Fruit fly (Drosophila melanogaster) whole organism, embryonic: ENCODE data around the gene Nthl1.

Experiments
- Atf6 ChIP-seq: fragments of 200-800 bp; sonication (Bioruptor generic); IDR thresholded peaks from 2 replicates; pipeline ENCODE4 v1.3.6; 2022; ENCODE audit warnings: missing biosample characterization, missing genetic modification characterization
- C15 ChIP-seq: fragments of 200-800 bp; sonication (Bioruptor generic); IDR thresholded peaks from 3 replicates; pipeline ENCODE4 v1.3.6; 2022; ENCODE audit warnings: missing biosample characterization, missing genetic modification characterization
- CG11247 ChIP-seq: fragments of 200-800 bp; sonication (Bioruptor generic); IDR thresholded peaks from 2 replicates; pipeline ENCODE4 v1.3.6; 2022; ENCODE audit warnings: missing biosample characterization, missing genetic modification characterization
- CG11456 ChIP-seq: fragments of 200-800 bp; sonication (Bioruptor generic); IDR thresholded peaks from 3 replicates; pipeline ENCODE4 v1.3.6; 2022; ENCODE audit warnings: missing biosample characterization, missing genetic modification characterization
- CG13287 ChIP-seq: fragments of 200-800 bp; sonication (Bioruptor generic); IDR thresholded peaks from 2 replicates; pipeline ENCODE4 v1.3.6; 2022; ENCODE audit warnings: missing biosample characterization, missing genetic modification characterization; ENCODE audit not compliant: partially characterized antibody
- CG14441 ChIP-seq: fragments of 200-800 bp; sonication (Bioruptor generic); IDR thresholded peaks from 2 replicates; pipeline ENCODE4 v1.3.6; 2022; ENCODE audit warnings: missing biosample characterization, missing genetic modification characterization
- CG15073 ChIP-seq: fragments of 200-800 bp; sonication (Bioruptor generic); optimal IDR thresholded peaks from 2 replicates; lab custom pipeline; 2016; ENCODE audit warnings: missing biosample characterization, missing genetic modification characterization
- CG17359 ChIP-seq: fragments of 200-800 bp; sonication (Bioruptor generic); optimal IDR thresholded peaks from 3 replicates; lab custom pipeline; 2018; ENCODE audit warnings: missing biosample characterization, mild to moderate bottlenecking, missing genetic modification characterization, moderate library complexity
- CG2120 ChIP-seq: fragments of 200-800 bp; sonication (Bioruptor generic); optimal IDR thresholded peaks from 3 replicates; lab custom pipeline; 2016; ENCODE audit warnings: missing biosample characterization, missing genetic modification characterization
- CG31365 ChIP-seq: fragments of 200-800 bp; sonication (Bioruptor generic); optimal IDR thresholded peaks from 2 replicates; lab custom pipeline; 2018; ENCODE audit warnings: missing biosample characterization, mild to moderate bottlenecking, missing genetic modification characterization
- CG33557 ChIP-seq: fragments of 200-800 bp; sonication (Bioruptor generic); optimal IDR thresholded peaks from 2 replicates; lab custom pipeline; 2019; ENCODE audit warnings: missing biosample characterization, mild to moderate bottlenecking, missing genetic modification characterization, moderate library complexity
- CG34422 ChIP-seq: fragments of 200-800 bp; sonication (Bioruptor generic); IDR thresholded peaks from 3 replicates; pipeline ENCODE4 v1.3.6; 2022; ENCODE audit warnings: missing biosample characterization, missing genetic modification characterization
- CG42726 ChIP-seq: fragments of 200-800 bp; sonication (Bioruptor generic); IDR thresholded peaks from 2 replicates; pipeline ENCODE4 v1.3.6; 2022; ENCODE audit warnings: missing biosample characterization, missing genetic modification characterization; ENCODE audit not compliant: partially characterized antibody
- CG4707 ChIP-seq: fragments of 200-800 bp; sonication (Bioruptor generic); optimal IDR thresholded peaks from 2 replicates; lab custom pipeline; 2018; ENCODE audit warnings: missing biosample characterization, mild to moderate bottlenecking, missing genetic modification characterization, moderate library complexity
- CG8290 ChIP-seq, 3 experiments: fragments of 200-800 bp; sonication (Bioruptor generic); optimal IDR thresholded peaks; 2 replicates each; lab custom pipeline; 2016 to 2019; ENCODE audit warnings: missing biosample characterization in 3 of 3, missing genetic modification characterization in 3 of 3, mild to moderate bottlenecking in 2 of 3, moderate library complexity in 1 of 3
- CTCF ChIP-seq: fragments of 200-800 bp; sonication (Bioruptor generic); optimal IDR thresholded peaks from 2 replicates; lab custom pipeline; 2017; ENCODE audit warnings: missing biosample characterization, mild to moderate bottlenecking, missing genetic modification characterization, moderate library complexity
- Fer1 ChIP-seq: fragments of 200-800 bp; sonication (Bioruptor generic); optimal IDR thresholded peaks from 2 replicates; lab custom pipeline; 2017; ENCODE audit warnings: missing biosample characterization, mild to moderate bottlenecking, missing genetic modification characterization
- HLH54F ChIP-seq: fragments of 200-800 bp; sonication (Bioruptor generic); optimal IDR thresholded peaks from 3 replicates; lab custom pipeline; 2016; ENCODE audit warnings: missing biosample characterization, missing genetic modification characterization
- Hmx ChIP-seq: fragments of 200-800 bp; sonication (Bioruptor generic); optimal IDR thresholded peaks from 2 replicates; lab custom pipeline; 2016; ENCODE audit warnings: missing biosample characterization, missing genetic modification characterization
- Hsf ChIP-seq: fragments of 200-800 bp; sonication (Bioruptor generic); optimal IDR thresholded peaks from 3 replicates; lab custom pipeline; 2016; ENCODE audit warnings: missing biosample characterization, missing genetic modification characterization
- Lim3 ChIP-seq: fragments of 200-800 bp; sonication (Bioruptor generic); IDR thresholded peaks from 2 replicates; pipeline ENCODE4 v1.3.6; 2022; ENCODE audit warnings: missing biosample characterization, missing genetic modification characterization
- Optix ChIP-seq: fragments of 200-800 bp; sonication (Bioruptor generic); IDR thresholded peaks from 3 replicates; pipeline ENCODE4 v1.3.6; 2022; ENCODE audit warnings: missing biosample characterization, missing genetic modification characterization
- Rfx ChIP-seq: fragments of 200-800 bp; sonication (Bioruptor generic); IDR thresholded peaks from 2 replicates; pipeline ENCODE4 v1.3.6; 2022; ENCODE audit warnings: missing biosample characterization, missing genetic modification characterization
- Sox102F ChIP-seq: fragments of 200-800 bp; sonication (Bioruptor generic); optimal IDR thresholded peaks from 2 replicates; lab custom pipeline; 2018; ENCODE audit warnings: missing biosample characterization, mild to moderate bottlenecking, missing genetic modification characterization, moderate library complexity
- Ssrp ChIP-seq: fragments of 200-800 bp; sonication (Bioruptor generic); optimal IDR thresholded peaks from 2 replicates; lab custom pipeline; 2018; ENCODE audit warnings: missing biosample characterization, mild to moderate bottlenecking, missing genetic modification characterization, moderate library complexity
- amos ChIP-seq: fragments of 200-800 bp; sonication (Bioruptor generic); IDR thresholded peaks from 2 replicates; pipeline ENCODE4 v1.3.6; 2022; ENCODE audit warnings: missing biosample characterization, missing genetic modification characterization; ENCODE audit not compliant: partially characterized antibody
- chinmo ChIP-seq: fragments of 200-800 bp; sonication (Bioruptor generic); IDR thresholded peaks from 4 replicates; pipeline ENCODE4 v1.3.6; 2022; ENCODE audit warnings: missing biosample characterization, missing genetic modification characterization; ENCODE audit not compliant: partially characterized antibody
- chn ChIP-seq: fragments of 200-800 bp; sonication (Bioruptor generic); optimal IDR thresholded peaks from 2 replicates; lab custom pipeline; 2016; ENCODE audit warnings: missing biosample characterization, missing genetic modification characterization
- ci ChIP-seq: fragments of 200-800 bp; sonication (Bioruptor generic); IDR thresholded peaks from 3 replicates; pipeline ENCODE4 v1.3.6; 2022; ENCODE audit warnings: missing biosample characterization, missing genetic modification characterization
- cwo ChIP-seq: fragments of 200-800 bp; sonication (Bioruptor generic); optimal IDR thresholded peaks from 3 replicates; lab custom pipeline; 2017; ENCODE audit warnings: missing biosample characterization, missing genetic modification characterization, mild to moderate bottlenecking, moderate library complexity, missing genetic modification reagents
- disco-r ChIP-seq: fragments of 200-800 bp; sonication (Bioruptor generic); optimal IDR thresholded peaks from 2 replicates; lab custom pipeline; 2016; ENCODE audit warnings: missing biosample characterization, missing genetic modification characterization
- dm ChIP-seq: fragments of 200-800 bp; sonication (Bioruptor generic); optimal IDR thresholded peaks from 3 replicates; lab custom pipeline; 2016; ENCODE audit warnings: missing biosample characterization, missing genetic modification characterization
- dysf ChIP-seq: fragments of 200-800 bp; sonication (Bioruptor generic); IDR thresholded peaks from 3 replicates; pipeline ENCODE4 v1.3.6; 2022; ENCODE audit warnings: missing biosample characterization, missing genetic modification characterization
- eve ChIP-seq, 2 experiments: fragments of >200 bp; optimal IDR thresholded peaks; 2 replicates each; lab custom pipeline; 2017; ENCODE audit warnings: missing biosample characterization in 2 of 2, missing genetic modification characterization in 2 of 2
- grn ChIP-seq: fragments of 200-800 bp; sonication (Bioruptor generic); optimal IDR thresholded peaks from 3 replicates; lab custom pipeline; 2017; ENCODE audit warnings: missing biosample characterization, missing genetic modification characterization
- her ChIP-seq: fragments of 200-800 bp; sonication (Bioruptor generic); optimal IDR thresholded peaks from 2 replicates; lab custom pipeline; 2016; ENCODE audit warnings: missing biosample characterization, missing genetic modification characterization
- hkb ChIP-seq, 2 experiments: fragments of 200-800 bp in 1 of 2; fragments of >200 bp in 1 of 2; sonication (Bioruptor generic) in 1 of 2; IDR thresholded peaks in 1 of 2; optimal IDR thresholded peaks in 1 of 2; 2 replicates each; pipeline versions ENCODE4 v1.3.6 to Lab custom; 2017 to 2022; ENCODE audit warnings: missing biosample characterization in 1 of 2, missing genetic modification characterization in 1 of 2
- lilli ChIP-seq: fragments of 200-800 bp; sonication (Bioruptor generic); optimal IDR thresholded peaks from 3 replicates; lab custom pipeline; 2016; ENCODE audit warnings: missing biosample characterization, missing genetic modification characterization
- lmd ChIP-seq: fragments of 200-800 bp; sonication (Bioruptor generic); IDR thresholded peaks from 2 replicates; pipeline ENCODE4 v1.3.6; 2022; ENCODE audit warnings: missing biosample characterization, missing genetic modification characterization
- onecut ChIP-seq: fragments of 200-800 bp; sonication (Bioruptor generic); IDR thresholded peaks from 2 replicates; pipeline ENCODE4 v1.3.6; 2022; ENCODE audit warnings: missing biosample characterization, missing genetic modification characterization
- pan ChIP-seq, 4 experiments: fragments of >200 bp in 3 of 4; fragments of 200-800 bp in 1 of 4; sonication (Bioruptor generic) in 1 of 4; optimal IDR thresholded peaks in 3 of 4; IDR thresholded peaks in 1 of 4; 2 replicates each; pipeline versions ENCODE4 v1.3.6 to Lab custom; 2017 to 2022; ENCODE audit warnings: missing biosample characterization in 2 of 4, missing genetic modification characterization in 2 of 4, mixed read lengths in 1 of 4
- pho ChIP-seq: fragments of 200-800 bp; sonication (Bioruptor generic); optimal IDR thresholded peaks from 2 replicates; lab custom pipeline; 2016; ENCODE audit warnings: missing biosample characterization, missing genetic modification characterization
- prd ChIP-seq, 3 experiments: fragments of >200 bp in 2 of 3; fragments of 200-800 bp in 1 of 3; sonication (Bioruptor generic) in 1 of 3; optimal IDR thresholded peaks in 2 of 3; IDR thresholded peaks in 1 of 3; 2 replicates in 2 of 3; 3 replicates in 1 of 3; pipeline versions ENCODE4 v1.3.6 to Lab custom; 2017 to 2022; ENCODE audit warnings: missing biosample characterization in 1 of 3, missing genetic modification characterization in 1 of 3
- schlank ChIP-seq: fragments of 200-800 bp; sonication (Bioruptor generic); optimal IDR thresholded peaks from 2 replicates; lab custom pipeline; 2018; ENCODE audit warnings: missing biosample characterization, mild to moderate bottlenecking, missing genetic modification characterization
- slbo ChIP-seq: fragments of 200-800 bp; sonication (Bioruptor generic); IDR thresholded peaks from 2 replicates; pipeline ENCODE4 v1.3.6; 2022; ENCODE audit warnings: missing biosample characterization, missing genetic modification characterization
- sob ChIP-seq: fragments of 200-800 bp; sonication (Bioruptor generic); IDR thresholded peaks from 2 replicates; pipeline ENCODE4 v1.3.6; 2022; ENCODE audit warnings: missing biosample characterization, missing genetic modification characterization
- tap ChIP-seq: fragments of 200-800 bp; optimal IDR thresholded peaks from 3 replicates; lab custom pipeline; 2019; ENCODE audit warnings: missing biosample characterization, mild to moderate bottlenecking, missing genetic modification characterization, moderate library complexity
- tll ChIP-seq, 2 experiments: fragments of 200-800 bp in 1 of 2; fragments of >200 bp in 1 of 2; sonication (Bioruptor generic) in 1 of 2; optimal IDR thresholded peaks; 2 replicates each; lab custom pipeline; 2017 to 2019; ENCODE audit warnings: missing biosample characterization in 2 of 2, missing genetic modification characterization in 2 of 2, mild to moderate bottlenecking in 1 of 2, moderate library complexity in 1 of 2
- zfh1 ChIP-seq: fragments of 200-800 bp; sonication (Bioruptor generic); IDR thresholded peaks from 3 replicates; pipeline ENCODE4 v1.3.6; 2022; ENCODE audit warnings: missing biosample characterization, missing genetic modification characterization

Nthl1 gene

dm6 chr2L:20891188-20891587 is 36.5 kb downstream of the Nthl1 start (continued):
- TF ChIP-seq schlank (tag; lab: Kevin White, UChicago) (no peak), CG15073 (GFP tag; lab: Kevin White, UChicago) (peak; percentile 99), eve (GFP tag; optimal IDR thresholded peaks at IDR 0.05; lab: Kevin White, UChicago) (peak in 1 of 2 experiments; percentile 60), hkb (optimal IDR thresholded peaks at IDR 0.05; lab: Kevin White, UChicago) (no peak), hkb (GFP tag; IDR thresholded peaks at IDR 0.05; lab: Robert Waterston, UW) (no peak), slbo (peak; percentile 57), amos (GFP tag; lab: Robert Waterston, UW) (no peak), zfh1 (GFP tag; lab: Robert Waterston, UW) (peak; percentile 38; the same call in 1 of the 3 replicates), Rfx (peak; percentile 43; the same call in 1 of the 2 replicates), Sox102F (GFP tag; lab: Kevin White, UChicago) (peak; percentile 37), lilli (GFP tag; lab: Kevin White, UChicago) (peak; percentile 29), CG33557 (GFP tag; lab: Kevin White, UChicago) (no peak), Fer1 (GFP tag; lab: Kevin White, UChicago) (no peak), CG11247 (GFP tag; lab: Robert Waterston, UW) (peak; percentile 36; the same call in 1 of the 2 replicates), disco-r (GFP tag; lab: Kevin White, UChicago) (no peak), sob (GFP tag; lab: Robert Waterston, UW) (peak; percentile 54), Hmx (GFP tag; lab: Kevin White, UChicago) (no peak), dm (GFP tag; lab: Kevin White, UChicago) (no peak), grn (no peak), dysf (GFP tag; lab: Robert Waterston, UW) (peak; percentile 25; the same call in 1 of the 3 replicates), HLH54F (GFP tag; lab: Kevin White, UChicago) (no peak), cwo (GFP tag; lab: Kevin White, UChicago) (no peak), tll (GFP tag; optimal IDR thresholded peaks at IDR 0.05; lab: Kevin White, UChicago) (no peak), CG4707 (no peak), Optix (GFP tag; lab: Robert Waterston, UW) (no peak), Atf6 (GFP tag; lab: Robert Waterston, UW) (no peak), tap (tag; lab: Kevin White, UChicago) (no peak), her (no peak), lmd (GFP tag; lab: Robert Waterston, UW) (peak; percentile 25; the same call in 1 of the 2 replicates), CG2120 (GFP tag; lab: Kevin White, UChicago) (peak; percentile 7), CG8290 (GFP tag; optimal IDR thresholded peaks at IDR 0.05; lab: Kevin White, UChicago) (no peak), CG8290 (tag; optimal IDR thresholded peaks at IDR 0.05; lab: Kevin White, UChicago) (peak in 1 of 2 experiments; percentile 43), prd (optimal IDR thresholded peaks at IDR 0.05; lab: Kevin White, UChicago) (no peak), prd (GFP tag; IDR thresholded peaks at IDR 0.05; lab: Robert Waterston, UW) (peak; percentile 34; the same call in 2 of the 3 replicates), Ssrp (no peak), CG42726 (no peak), CTCF (GFP tag; lab: Kevin White, UChicago) (no peak), CG31365 (tag; lab: Kevin White, UChicago) (no peak), CG14441 (peak; percentile 53; the same call in 1 of the 2 replicates), onecut (no peak), pho (no peak), pan (optimal IDR thresholded peaks at IDR 0.05; lab: Kevin White, UChicago) (no peak), pan (GFP tag; optimal IDR thresholded peaks at IDR 0.05 in 1 of 2, IDR thresholded peaks at IDR 0.05 in 1 of 2) (peak in 1 of 2 experiments; percentile 50), Lim3 (GFP tag; lab: Robert Waterston, UW) (no peak), CG11456 (GFP tag; lab: Robert Waterston, UW) (peak; percentile 82; the same call in 2 of the 3 replicates), CG13287 (GFP tag; lab: Robert Waterston, UW) (peak; percentile 16; the same call in 1 of the 2 replicates), chn (GFP tag; lab: Kevin White, UChicago) (no peak), CG17359 (tag; lab: Kevin White, UChicago) (peak; percentile 32), C15 (no peak), chinmo (GFP tag; lab: Robert Waterston, UW) (peak; percentile 63; the same call in 2 of the 4 replicates), ci (GFP tag; lab: Robert Waterston, UW) (peak; percentile 54; the same call in 1 of the 3 replicates), Hsf (GFP tag; lab: Kevin White, UChicago) (no peak), CG34422 (GFP tag; lab: Robert Waterston, UW) (0 out of 3 replicates have a peak, but pooled peaks have one; percentile 10)
